Worm (Caenorhabditis elegans): Measurements from ENCODE around the gene C15F1.8.

The C15F1.8 gene

DNA sequence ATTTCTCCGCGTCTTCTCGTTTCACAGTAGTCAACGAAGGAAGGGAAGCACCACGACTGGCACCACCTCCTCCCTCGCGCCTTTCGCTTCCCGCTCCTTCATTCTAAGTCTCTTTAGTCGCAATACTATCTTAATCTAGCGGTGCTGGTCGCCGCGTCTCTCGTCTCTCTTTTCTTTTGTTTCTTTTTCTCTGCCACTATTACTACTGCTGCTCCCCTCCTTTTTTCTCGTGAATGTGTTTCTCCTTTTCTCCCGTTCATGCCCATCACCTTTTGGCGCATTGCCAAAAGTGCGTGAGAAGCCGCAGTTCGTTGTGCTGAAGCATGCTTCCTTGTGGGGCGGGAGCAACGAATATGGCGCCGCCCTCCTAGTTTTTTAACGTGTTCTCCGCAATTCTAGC, 51.1 kb downstream of the C15F1.8 start:
- no peak for TF ChIP-seq lim-7 (GFP tag; IDR thresholded peaks at IDR 0.05)
- no peak for TF ChIP-seq ceh-82 (tag; optimal IDR thresholded peaks at IDR 0.05)
- no peak for TF ChIP-seq ceh-62 (tag; optimal IDR thresholded peaks at IDR 0.05)
- peak; percentile 70 for TF ChIP-seq nhr-28 (tag; optimal IDR thresholded peaks at IDR 0.05)
- TF ChIP-seq mep-1 (tag; optimal IDR thresholded peaks at IDR 0.05), result peak; percentile 91
- TF ChIP-seq F44E2.7 (GFP tag; IDR thresholded peaks at IDR 0.05), result no peak
- peak; percentile 9 for TF ChIP-seq F10B5.3 (tag; optimal IDR thresholded peaks at IDR 0.05)
- TF ChIP-seq fkh-10 (GFP tag; optimal IDR thresholded peaks at IDR 0.05), result peak; percentile 42
- TF ChIP-seq ZK337.2 (GFP tag; IDR thresholded peaks at IDR 0.05), result 0 out of 2 replicates have a peak, but pooled peaks have one; percentile 46
- TF ChIP-seq D1046.2 (GFP tag; IDR thresholded peaks at IDR 0.05), result no peak
- peak; percentile 13; the same call in 1 of the 2 replicates for TF ChIP-seq ceh-20 (GFP tag; IDR thresholded peaks at IDR 0.05)
- no peak for TF ChIP-seq madf-5 (GFP tag; IDR thresholded peaks at IDR 0.05)
- no peak for TF ChIP-seq snpc-4 (tag; optimal IDR thresholded peaks at IDR 0.05)
- no peak for TF ChIP-seq F26F4.8 (GFP tag; conservative IDR thresholded peaks at IDR 0.05)
- no peak for TF ChIP-seq zfp-2 (tag; optimal IDR thresholded peaks at IDR 0.05)
- no peak for TF ChIP-seq gei-8 (GFP tag; optimal IDR thresholded peaks at IDR 0.05)
- TF ChIP-seq unc-130 (GFP tag; optimal IDR thresholded peaks at IDR 0.05), result no peak
- TF ChIP-seq F49E8.2 (tag; optimal IDR thresholded peaks at IDR 0.05; ENCODE audit: borderline replicate concordance), result no peak
- TF ChIP-seq aha-1 (tag), result peak; percentile 52
- no peak for TF ChIP-seq unc-39 (tag; optimal IDR thresholded peaks at IDR 0.05)
- TF ChIP-seq zip-11 (GFP tag; IDR thresholded peaks at IDR 0.05), result no peak
- TF ChIP-seq attf-4 (tag; optimal IDR thresholded peaks at IDR 0.05), result no peak
- no peak for TF ChIP-seq ztf-7 (tag; optimal IDR thresholded peaks at IDR 0.05)
- TF ChIP-seq lin-1 (GFP tag; IDR thresholded peaks at IDR 0.05), result peak; percentile 73; the same call in 1 of the 2 replicates
- peak; percentile 14 for TF ChIP-seq nhr-25 (tag; optimal IDR thresholded peaks at IDR 0.05; ENCODE audit: borderline replicate concordance, insufficient read depth)
- TF ChIP-seq Y75B8A.6 (GFP tag; IDR thresholded peaks at IDR 0.05), result no peak
- no peak for TF ChIP-seq zip-2 (tag; optimal IDR thresholded peaks at IDR 0.05)
- no peak for TF ChIP-seq lin-29 (GFP tag; IDR thresholded peaks at IDR 0.05)
- TF ChIP-seq dmd-9 (GFP tag; IDR thresholded peaks at IDR 0.05), result no peak
- TF ChIP-seq R02D3.7 (tag; optimal IDR thresholded peaks at IDR 0.05), result no peak
- no peak for TF ChIP-seq nhr-41 (GFP tag; IDR thresholded peaks at IDR 0.05)
- no peak for TF ChIP-seq Y5F2A.4 (GFP tag; optimal IDR thresholded peaks at IDR 0.05)
- TF ChIP-seq egl-43 (GFP tag; IDR thresholded peaks at IDR 0.05), result peak; percentile 37; the same call in 1 of the 2 replicates
- peak; percentile 76; the same call in 1 of the 2 replicates for TF ChIP-seq pha-4 (GFP tag; IDR thresholded peaks at IDR 0.05)
- TF ChIP-seq pha-4 (tag; optimal IDR thresholded peaks at IDR 0.05), result peak; percentile 30
- no peak for TF ChIP-seq egl-27 (tag; optimal IDR thresholded peaks at IDR 0.05)
- TF ChIP-seq hmg-1.1 (GFP tag; IDR thresholded peaks at IDR 0.05), result peak; percentile 87
- TF ChIP-seq lir-3 (tag; optimal IDR thresholded peaks at IDR 0.05), result no peak
- no peak for TF ChIP-seq zag-1 (tag; optimal IDR thresholded peaks at IDR 0.05)
- TF ChIP-seq nhr-10 (tag; optimal IDR thresholded peaks at IDR 0.05), result peak; percentile 40
- TF ChIP-seq mxl-3 (GFP tag; optimal IDR thresholded peaks at IDR 0.05), result peak; percentile 78
- TF ChIP-seq daf-19 (GFP tag; conservative IDR thresholded peaks at IDR 0.05), result no peak
- 0 out of 2 replicates have a peak, but pooled peaks have one; percentile 16 for TF ChIP-seq zfp-3 (GFP tag; conservative IDR thresholded peaks at IDR 0.05)
- TF ChIP-seq mdl-1 (tag; optimal IDR thresholded peaks at IDR 0.05), result peak; percentile 61 to 91
- no peak for TF ChIP-seq nhr-42 (GFP tag; IDR thresholded peaks at IDR 0.05)
- no peak for TF ChIP-seq nhr-76 (tag; optimal IDR thresholded peaks at IDR 0.05)
- TF ChIP-seq lsy-2 (tag; optimal IDR thresholded peaks at IDR 0.05), result peak; percentile 46 to 79
- TF ChIP-seq nhr-111 (GFP tag; optimal IDR thresholded peaks at IDR 0.05), result no peak
- TF ChIP-seq nhr-11 (tag; optimal IDR thresholded peaks at IDR 0.05), result peak; percentile 73
- TF ChIP-seq fos-1 (tag; optimal IDR thresholded peaks at IDR 0.05), result no peak
- TF ChIP-seq lin-38 (GFP tag; IDR thresholded peaks at IDR 0.05), result peak; percentile 41
- peak; percentile 0 for TF ChIP-seq spr-1 (tag; optimal IDR thresholded peaks at IDR 0.05)
- TF ChIP-seq Y48G9A.11 (GFP tag; IDR thresholded peaks at IDR 0.05), result no peak
